Fruit fly (Drosophila melanogaster): ENCODE results near the gene CG34302.

DNA sequence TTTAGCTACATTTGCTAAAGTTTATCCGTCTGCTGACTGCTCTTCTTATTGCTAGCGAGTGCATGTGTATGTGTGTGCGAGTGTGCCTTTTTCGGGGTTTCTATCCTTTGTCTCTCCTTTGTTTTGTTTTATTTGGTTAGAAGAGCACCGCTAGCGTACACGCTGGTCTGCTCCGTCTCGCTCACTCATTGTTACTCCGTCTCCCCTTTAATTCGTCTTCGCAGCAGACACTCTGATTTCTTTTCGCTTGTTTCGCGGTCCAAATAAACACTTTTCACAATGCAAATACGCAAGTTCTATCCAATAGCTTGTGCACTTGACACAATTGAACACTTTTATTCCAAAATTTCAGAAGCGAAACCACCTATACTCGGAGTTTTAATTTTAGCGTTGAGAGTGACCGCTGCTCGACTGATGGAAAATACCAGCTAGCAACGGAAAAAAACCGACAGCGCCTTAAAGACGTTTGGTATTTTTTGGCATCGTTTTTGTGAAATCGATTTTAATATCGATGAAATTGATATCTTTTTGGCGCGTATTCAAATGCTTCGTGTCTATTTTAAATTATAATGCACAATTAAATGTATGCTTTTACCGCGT is 14.6 kb downstream of the CG34302 start, which contains the start of gene FBXO11:
- TF ChIP-seq Abd-B (GFP tag; optimal IDR thresholded peaks at IDR 0.05) = no peak
- TF ChIP-seq grau (tag; optimal IDR thresholded peaks at IDR 0.05) = no peak
- no peak for TF ChIP-seq ssp (GFP tag; IDR thresholded peaks at IDR 0.05)
- no peak for TF ChIP-seq dm (GFP tag; optimal IDR thresholded peaks at IDR 0.05)
- no peak for TF ChIP-seq CG4282 (GFP tag; optimal IDR thresholded peaks at IDR 0.05)
- TF ChIP-seq CG15514 (GFP tag; optimal IDR thresholded peaks at IDR 0.05) = peak; percentile 40
- TF ChIP-seq Usf (GFP tag; optimal IDR thresholded peaks at IDR 0.05) = no peak
- no peak for TF ChIP-seq CG16779 (GFP tag; IDR thresholded peaks at IDR 0.05)
- TF ChIP-seq CG30020 (tag; optimal IDR thresholded peaks at IDR 0.05) = peak; percentile 30
- no peak for TF ChIP-seq CG7556 (GFP tag; optimal IDR thresholded peaks at IDR 0.05)

Measured in whole organism, embryonic.